Worm (Caenorhabditis elegans) whole organism, L4 larva: Measurements from ENCODE around the gene sup-26.

Experiments used
- T20F7.1 ChIP-seq: fragments of 200-800 bp; sonication (Bioruptor generic); optimal IDR thresholded peaks from 2 replicates; lab custom pipeline; 2018; ENCODE audit warnings: mild to moderate bottlenecking, missing genetic modification characterization, missing compliant biosample characterization
- T26A8.4 ChIP-seq: fragments of 200-800 bp; sonication (Bioruptor generic); IDR thresholded peaks from 2 replicates; pipeline ENCODE4 v1.3.6; 2022; ENCODE audit warnings: missing genetic modification characterization, missing compliant biosample characterization
- Y48G9A.11 ChIP-seq: fragments of 200-800 bp; sonication (Bioruptor generic); IDR thresholded peaks from 2 replicates; pipeline ENCODE4 v1.3.6; 2022; ENCODE audit warnings: missing genetic modification reagents, missing genetic modification characterization, missing compliant biosample characterization
- Y5F2A.4 ChIP-seq: fragments of 200-800 bp; sonication (Bioruptor generic); optimal IDR thresholded peaks from 2 replicates; lab custom pipeline; 2018; ENCODE audit warnings: mild to moderate bottlenecking, missing genetic modification characterization, missing compliant biosample characterization
- ZK337.2 ChIP-seq: fragments of 200-800 bp; sonication (Bioruptor generic); IDR thresholded peaks from 2 replicates; pipeline ENCODE4 v1.3.6; 2022; ENCODE audit warnings: missing genetic modification reagents, missing genetic modification characterization, missing compliant biosample characterization
- ZK546.5 ChIP-seq, 2 experiments: sonication (generic microtip); optimal IDR thresholded peaks; 2 replicates each; lab custom pipeline; 2017; ENCODE audit warnings: missing biosample characterization in 2 of 2, missing genetic modification characterization in 2 of 2
- ama-1 ChIP-seq: fragments of 150-350 bp; optimal IDR thresholded peaks from 2 replicates; lab custom pipeline; 2014; ENCODE audit warnings: inconsistent platforms, mixed read lengths
- attf-4 ChIP-seq: sonication (generic microtip); optimal IDR thresholded peaks from 3 replicates; lab custom pipeline; 2017; ENCODE audit warnings: missing biosample characterization, missing genetic modification characterization
- ceh-32 ChIP-seq: sonication (generic microtip); optimal IDR thresholded peaks from 2 replicates; lab custom pipeline; 2016; ENCODE audit warnings: mild to moderate bottlenecking, missing genetic modification characterization, missing compliant biosample characterization; ENCODE audit not compliant: poor library complexity
- ces-1 ChIP-seq: fragments of 150-350 bp; sonication (generic microtip); optimal IDR thresholded peaks from 4 replicates; lab custom pipeline; 2014; ENCODE audit warnings: missing biosample characterization, missing genetic modification reagents, missing genetic modification characterization
- ctbp-1 ChIP-seq: fragments of 200-800 bp; sonication (Bioruptor generic); IDR thresholded peaks from 2 replicates; pipeline ENCODE4 v1.3.6; 2022; ENCODE audit warnings: missing genetic modification reagents, missing genetic modification characterization, missing compliant biosample characterization
- dmd-6 ChIP-seq: fragments of 200-800 bp; sonication (Bioruptor generic); IDR thresholded peaks from 2 replicates; pipeline ENCODE4 v1.3.6; 2022; ENCODE audit warnings: missing genetic modification reagents, missing genetic modification characterization, missing compliant biosample characterization
- dmd-8 ChIP-seq: fragments of 200-800 bp; sonication (Bioruptor generic); IDR thresholded peaks from 2 replicates; pipeline ENCODE4 v1.3.6; 2022; ENCODE audit warnings: missing genetic modification characterization, missing compliant biosample characterization
- dmd-9 ChIP-seq: fragments of 200-800 bp; sonication (Bioruptor generic); IDR thresholded peaks from 2 replicates; pipeline ENCODE4 v1.3.6; 2022; ENCODE audit warnings: missing genetic modification reagents, missing genetic modification characterization, missing compliant biosample characterization
- dve-1 ChIP-seq: sonication (generic microtip); optimal IDR thresholded peaks from 2 replicates; lab custom pipeline; 2017; ENCODE audit warnings: antibody characterized with exemption, mild to moderate bottlenecking, missing genetic modification characterization, missing compliant biosample characterization; ENCODE audit not compliant: insufficient read depth
- gei-8 ChIP-seq: fragments of 200-800 bp; sonication (Bioruptor generic); optimal IDR thresholded peaks from 2 replicates; lab custom pipeline; 2018; ENCODE audit warnings: mild to moderate bottlenecking, missing genetic modification characterization, missing compliant biosample characterization
- hlh-11 ChIP-seq: fragments of 200-800 bp; sonication (Bioruptor generic); optimal IDR thresholded peaks from 2 replicates; lab custom pipeline; 2018; ENCODE audit warnings: mild to moderate bottlenecking, missing genetic modification characterization, missing compliant biosample characterization
- hmg-1.1 ChIP-seq: fragments of 200-800 bp; sonication (Bioruptor generic); IDR thresholded peaks from 2 replicates; pipeline ENCODE4 v1.3.6; 2022; ENCODE audit warnings: missing genetic modification reagents, missing genetic modification characterization, missing compliant biosample characterization
- jun-1 ChIP-seq: fragments of 150-350 bp; optimal IDR thresholded peaks from 2 replicates; lab custom pipeline; 2014; ENCODE audit warnings: missing biosample characterization, missing genetic modification reagents, missing genetic modification characterization
- lim-7 ChIP-seq: fragments of 200-800 bp; sonication (Bioruptor generic); IDR thresholded peaks from 2 replicates; pipeline ENCODE4 v1.3.6; 2022; ENCODE audit warnings: missing genetic modification characterization, missing compliant biosample characterization
- lin-1 ChIP-seq: fragments of 200-800 bp; sonication (Bioruptor generic); IDR thresholded peaks from 2 replicates; pipeline ENCODE4 v1.3.6; 2022; ENCODE audit warnings: missing genetic modification reagents, missing genetic modification characterization, missing compliant biosample characterization
- lin-29 ChIP-seq: fragments of 200-800 bp; sonication (Bioruptor generic); IDR thresholded peaks from 2 replicates; pipeline ENCODE4 v1.3.6; 2022; ENCODE audit warnings: missing genetic modification reagents, missing genetic modification characterization, missing compliant biosample characterization
- madf-9 ChIP-seq: fragments of 200-800 bp; sonication (Bioruptor generic); conservative IDR thresholded peaks from 2 replicates; pipeline ENCODE4 v1.3.6; 2022; ENCODE audit warnings: missing genetic modification reagents, missing genetic modification characterization, missing compliant biosample characterization
- mdt-29 ChIP-seq: fragments of 200-800 bp; sonication (Bioruptor generic); IDR thresholded peaks from 2 replicates; pipeline ENCODE4 v1.3.6; 2022; ENCODE audit warnings: missing genetic modification reagents, missing genetic modification characterization, missing compliant biosample characterization
- mep-1 ChIP-seq: fragments of 150-350 bp; sonication (generic microtip); optimal IDR thresholded peaks from 3 replicates; lab custom pipeline; 2014; ENCODE audit warnings: missing biosample characterization, missing genetic modification characterization
- mes-2 ChIP-seq: sonication (generic microtip); optimal IDR thresholded peaks from 2 replicates; lab custom pipeline; 2016; ENCODE audit warnings: missing genotype, mild to moderate bottlenecking, missing genetic modification characterization, missing compliant biosample characterization; ENCODE audit not compliant: poor library complexity, severe bottlenecking
- mxl-2 ChIP-seq: fragments of 200-800 bp; sonication (Bioruptor generic); conservative IDR thresholded peaks from 2 replicates; pipeline ENCODE4 v1.3.6; 2022; ENCODE audit warnings: missing genetic modification reagents, missing genetic modification characterization, missing compliant biosample characterization
- nhr-102 ChIP-seq: sonication (generic microtip); optimal IDR thresholded peaks from 2 replicates; lab custom pipeline; 2016; ENCODE audit warnings: mild to moderate bottlenecking, missing genetic modification characterization, moderate library complexity, missing compliant biosample characterization
- nhr-11 ChIP-seq: fragments of 150-350 bp; optimal IDR thresholded peaks from 2 replicates; lab custom pipeline; 2014; ENCODE audit warnings: missing biosample characterization, missing genetic modification characterization
- nhr-237 ChIP-seq: sonication (generic microtip); optimal IDR thresholded peaks from 2 replicates; lab custom pipeline; 2017; ENCODE audit warnings: missing biosample characterization, missing genetic modification characterization
- nhr-25 ChIP-seq: sonication (generic microtip); optimal IDR thresholded peaks from 2 replicates; lab custom pipeline; 2017; ENCODE audit warnings: missing genetic modification characterization, mild to moderate bottlenecking, missing compliant biosample characterization, antibody characterized with exemption, moderate library complexity, borderline replicate concordance; ENCODE audit not compliant: insufficient read depth
- nhr-41 ChIP-seq: fragments of 200-800 bp; sonication (Bioruptor generic); IDR thresholded peaks from 2 replicates; pipeline ENCODE4 v1.3.6; 2022; ENCODE audit warnings: missing genetic modification reagents, missing genetic modification characterization, missing compliant biosample characterization
- nhr-48 ChIP-seq: sonication (generic microtip); optimal IDR thresholded peaks from 2 replicates; lab custom pipeline; 2016; ENCODE audit warnings: mild to moderate bottlenecking, missing genetic modification characterization, missing compliant biosample characterization
- nhr-6 ChIP-seq: fragments of 150-350 bp; optimal IDR thresholded peaks from 2 replicates; lab custom pipeline; 2014; ENCODE audit warnings: missing biosample characterization, missing genetic modification characterization
- nhr-77 ChIP-seq: fragments of 150-350 bp; optimal IDR thresholded peaks from 2 replicates; lab custom pipeline; 2014; ENCODE audit warnings: missing biosample characterization, missing genetic modification characterization
- php-3 ChIP-seq: fragments of 200-800 bp; sonication (Bioruptor generic); IDR thresholded peaks from 2 replicates; pipeline ENCODE4 v1.3.6; 2022; ENCODE audit warnings: missing genetic modification reagents, missing genetic modification characterization, missing compliant biosample characterization
- pqm-1 ChIP-seq: sonication (generic microtip); optimal IDR thresholded peaks from 2 replicates; lab custom pipeline; 2017; ENCODE audit warnings: missing biosample characterization, missing genetic modification characterization
- saeg-2 ChIP-seq: fragments of 200-800 bp; sonication (Bioruptor generic); IDR thresholded peaks from 2 replicates; pipeline ENCODE4 v1.3.6; 2022; ENCODE audit warnings: missing genetic modification reagents, missing genetic modification characterization, missing compliant biosample characterization
- set-16 ChIP-seq: fragments of 200-800 bp; sonication (Bioruptor generic); IDR thresholded peaks from 2 replicates; pipeline ENCODE4 v1.3.6; 2022; ENCODE audit warnings: missing genetic modification reagents, missing genetic modification characterization, missing compliant biosample characterization
- skn-1 ChIP-seq: fragments of 150-350 bp; optimal IDR thresholded peaks from 2 replicates; lab custom pipeline; 2014; ENCODE audit warnings: missing biosample characterization, missing genetic modification characterization
- snpc-4 ChIP-seq: fragments of 150-350 bp; optimal IDR thresholded peaks from 2 replicates; lab custom pipeline; 2014; ENCODE audit warnings: missing biosample characterization, missing genetic modification characterization
- spr-1 ChIP-seq: sonication (generic microtip); optimal IDR thresholded peaks from 2 replicates; lab custom pipeline; 2016; ENCODE audit warnings: mild to moderate bottlenecking, missing genetic modification characterization, missing compliant biosample characterization
- spr-3 ChIP-seq: fragments of 200-800 bp; sonication (Bioruptor generic); optimal IDR thresholded peaks from 2 replicates; lab custom pipeline; 2018; ENCODE audit warnings: mild to moderate bottlenecking, missing genetic modification characterization, missing compliant biosample characterization
- unc-130 ChIP-seq: sonication (generic microtip); optimal IDR thresholded peaks from 2 replicates; lab custom pipeline; 2016; ENCODE audit warnings: missing genetic modification reagents, missing genetic modification characterization, missing compliant biosample characterization
- unc-62 ChIP-seq, 3 experiments: fragments of 150-350 bp in 1 of 3; sonication (generic microtip); optimal IDR thresholded peaks in 2 of 3; peaks in 1 of 3; 1 replicate in 1 of 3; 2 replicates in 2 of 3; lab custom pipeline; 2014 to 2017; ENCODE audit warnings: missing biosample characterization in 3 of 3, missing genetic modification characterization in 3 of 3, missing genetic modification reagents in 3 of 3, missing genotype in 1 of 3
- zag-1 ChIP-seq: fragments of 150-350 bp; optimal IDR thresholded peaks from 2 replicates; lab custom pipeline; 2014; ENCODE audit warnings: missing biosample characterization, missing genetic modification characterization
- zip-2 ChIP-seq: fragments of 150-350 bp; optimal IDR thresholded peaks from 2 replicates; lab custom pipeline; 2014; ENCODE audit warnings: missing biosample characterization, missing genetic modification characterization
- ztf-7 ChIP-seq: fragments of 150-350 bp; optimal IDR thresholded peaks from 2 replicates; lab custom pipeline; 2014; ENCODE audit warnings: missing biosample characterization, missing genetic modification characterization

Gene sup-26

DNA sequence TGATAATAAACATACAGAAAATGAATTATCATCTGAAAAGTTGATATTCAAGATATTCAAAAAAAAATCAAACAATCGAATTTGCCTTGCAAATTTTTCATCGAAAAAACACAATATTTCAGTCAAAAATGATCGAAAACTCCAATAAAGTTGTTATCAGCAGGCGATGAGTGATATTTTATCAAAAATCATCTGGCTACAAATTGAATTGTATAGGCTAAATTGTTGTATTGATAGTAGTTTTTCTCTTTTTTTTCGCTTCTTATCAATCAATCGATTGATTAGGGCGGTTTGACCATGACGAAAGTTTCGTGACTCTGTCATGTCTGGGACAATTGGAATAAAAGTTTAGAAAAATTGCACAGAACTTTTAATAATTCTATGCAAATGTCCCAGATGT lies 39.9 kb downstream of the sup-26 start (continued):
- TF ChIP-seq Y5F2A.4 (GFP tag; lab: Kevin White, UChicago) (no peak), nhr-25 (tag; lab: Kevin White, UChicago) (no peak), mep-1 (tag; lab: Kevin White, UChicago) (no peak), ZK546.5 (tag; optimal IDR thresholded peaks at IDR 0.05; lab: Kevin White, UChicago) (no peak), skn-1 (no peak), set-16 (no peak), T26A8.4 (GFP tag; lab: Robert Waterston, UW) (no peak), dve-1 (peak; percentile 64), dmd-6 (GFP tag; lab: Robert Waterston, UW) (peak; percentile 81), madf-9 (GFP tag; lab: Robert Waterston, UW) (no peak), spr-1 (tag; lab: Kevin White, UChicago) (no peak), nhr-41 (no peak), spr-3 (GFP tag; lab: Kevin White, UChicago) (no peak)
- TF ChIP-seq, all 104 proteins: peak for 12

DNA sequence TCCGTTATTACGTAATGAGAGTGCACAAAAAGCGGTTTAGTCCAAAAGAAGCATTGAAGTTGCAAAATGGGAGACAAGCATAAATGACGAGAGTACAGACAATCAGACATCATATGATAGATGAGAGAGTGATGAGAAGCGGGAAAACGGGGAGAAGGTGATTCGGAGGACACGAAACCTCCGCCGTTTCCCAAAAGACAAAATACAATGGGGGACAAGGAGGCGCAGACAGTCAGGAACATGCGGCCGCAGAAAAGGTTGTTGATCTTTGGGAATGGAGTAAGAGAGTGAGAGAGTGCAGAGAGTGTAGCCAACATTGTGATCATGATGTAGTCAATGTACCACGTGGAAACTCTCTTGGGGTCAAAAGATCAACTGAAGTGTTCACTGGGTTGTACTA lies 42.4 kb downstream of the sup-26 start:
- TF ChIP-seq Y48G9A.11 (no peak), hlh-11 (tag; lab: Kevin White, UChicago) (peak; percentile 99), ZK546.5 (tag; optimal IDR thresholded peaks at IDR 0.05; lab: Kevin White, UChicago) (no peak), mdt-29 (GFP tag; lab: Robert Waterston, UW) (peak; percentile 67), nhr-6 (tag; lab: Kevin White, UChicago) (peak; percentile 85), lin-1 (GFP tag; lab: Robert Waterston, UW) (peak; percentile 91), ama-1 (lab: Kevin White, UChicago) (no peak), skn-1 (no peak), saeg-2 (GFP tag; lab: Robert Waterston, UW) (peak; percentile 87), ctbp-1 (GFP tag; lab: Robert Waterston, UW) (peak; percentile 89), snpc-4 (no peak), unc-62 (GFP tag; optimal IDR thresholded peaks at IDR 0.05 in 1 of 2; lab: Kevin White, UChicago) (peak in 1 of 2 experiments; percentile 100), unc-62 (tag; optimal IDR thresholded peaks at IDR 0.05; lab: Kevin White, UChicago) (no peak), dve-1 (peak; percentile 97), nhr-48 (tag; lab: Kevin White, UChicago) (peak; percentile 98), attf-4 (tag; lab: Kevin White, UChicago) (no peak), zip-2 (tag; lab: Kevin White, UChicago) (no peak), nhr-11 (tag; lab: Kevin White, UChicago) (peak; percentile 100), mes-2 (tag; lab: Kevin White, UChicago) (peak; percentile 76), lin-29 (GFP tag; lab: Robert Waterston, UW) (0 out of 2 replicates have a peak, but pooled peaks have one; percentile 31), gei-8 (GFP tag; lab: Kevin White, UChicago) (peak; percentile 87), ztf-7 (tag; lab: Kevin White, UChicago) (peak; percentile 74), dmd-8 (GFP tag; lab: Robert Waterston, UW) (peak; percentile 72; the same call in 1 of the 2 replicates), zag-1 (tag; lab: Kevin White, UChicago) (no peak), set-16 (peak; percentile 57; the same call in 1 of the 2 replicates), lim-7 (GFP tag; lab: Robert Waterston, UW) (no peak; the same call in 1 of the 2 replicates), mxl-2 (peak; percentile 54; the same call in 1 of the 2 replicates), hmg-1.1 (GFP tag; lab: Robert Waterston, UW) (peak; percentile 81), T20F7.1 (GFP tag; lab: Kevin White, UChicago) (peak; percentile 71), nhr-77 (peak; percentile 81), nhr-237 (no peak), php-3 (GFP tag; lab: Robert Waterston, UW) (peak; percentile 65; the same call in 1 of the 2 replicates), ces-1 (GFP tag; lab: Kevin White, UChicago) (no peak), jun-1 (tag; lab: Kevin White, UChicago) (peak; percentile 79), pqm-1 (tag; lab: Kevin White, UChicago) (peak; percentile 50), nhr-102 (tag; lab: Kevin White, UChicago) (peak; percentile 87), ceh-32 (tag; lab: Kevin White, UChicago) (peak; percentile 32), dmd-9 (GFP tag; lab: Robert Waterston, UW) (no peak), spr-3 (GFP tag; lab: Kevin White, UChicago) (peak; percentile 20), unc-130 (GFP tag; lab: Kevin White, UChicago) (no peak), T26A8.4 (GFP tag; lab: Robert Waterston, UW) (peak; percentile 76), ZK337.2 (GFP tag; lab: Robert Waterston, UW) (no peak)
